Fruit fly (Drosophila melanogaster) whole organism, embryonic: Measurements from ENCODE around the gene CG43295.

Experiments
- Adf1 ChIP-seq: fragments of 200-800 bp; sonication (Bioruptor generic); IDR thresholded peaks from 2 replicates; pipeline ENCODE4 v1.3.6; 2022; ENCODE audit warnings: missing biosample characterization, missing genetic modification characterization
- Aef1 ChIP-seq: fragments of 200-800 bp; sonication (Bioruptor generic); IDR thresholded peaks from 3 replicates; pipeline ENCODE4 v1.3.6; 2022; ENCODE audit warnings: missing biosample characterization, missing genetic modification characterization
- BEAF-32 ChIP-seq: fragments of 200-800 bp; sonication (Bioruptor generic); optimal IDR thresholded peaks from 3 replicates; lab custom pipeline; 2017; ENCODE audit warnings: missing biosample characterization, missing genetic modification characterization, mild to moderate bottlenecking, moderate library complexity, missing genetic modification reagents
- CG10209 ChIP-seq: fragments of 200-800 bp; sonication (Bioruptor generic); optimal IDR thresholded peaks from 3 replicates; lab custom pipeline; 2017; ENCODE audit warnings: missing biosample characterization, mild to moderate bottlenecking, missing genetic modification characterization, missing genetic modification reagents
- CG1233 ChIP-seq: fragments of 200-800 bp; sonication (Bioruptor generic); optimal IDR thresholded peaks from 4 replicates; lab custom pipeline; 2018; ENCODE audit warnings: missing biosample characterization, mild to moderate bottlenecking, missing genetic modification characterization
- CG15269 ChIP-seq: fragments of 200-800 bp; sonication (Bioruptor generic); optimal IDR thresholded peaks from 2 replicates; lab custom pipeline; 2018; ENCODE audit warnings: missing biosample characterization, mild to moderate bottlenecking, missing genetic modification characterization, moderate library complexity
- CG1529 ChIP-seq: fragments of 200-800 bp; sonication (Bioruptor generic); optimal IDR thresholded peaks from 3 replicates; lab custom pipeline; 2018; ENCODE audit warnings: missing biosample characterization, missing genetic modification characterization
- CG1602 ChIP-seq: fragments of 200-800 bp; sonication (Bioruptor generic); optimal IDR thresholded peaks from 3 replicates; lab custom pipeline; 2016; ENCODE audit warnings: missing biosample characterization, missing genetic modification characterization
- CG16815 ChIP-seq: fragments of 200-800 bp; sonication (Bioruptor generic); optimal IDR thresholded peaks from 3 replicates; lab custom pipeline; 2017; ENCODE audit warnings: missing biosample characterization, mild to moderate bottlenecking, missing genetic modification characterization
- CG2889 ChIP-seq: fragments of 200-800 bp; sonication (Bioruptor generic); IDR thresholded peaks from 3 replicates; pipeline ENCODE4 v1.3.6; 2022; ENCODE audit warnings: missing biosample characterization, missing genetic modification characterization
- CG31388 ChIP-seq: fragments of 200-800 bp; sonication (Bioruptor generic); optimal IDR thresholded peaks from 2 replicates; lab custom pipeline; 2016; ENCODE audit warnings: missing biosample characterization, missing genetic modification characterization
- CG32772 ChIP-seq: fragments of 200-800 bp; sonication (Bioruptor generic); IDR thresholded peaks from 2 replicates; pipeline ENCODE4 v1.3.6; 2022; ENCODE audit warnings: missing biosample characterization, missing genetic modification characterization
- CG33213 ChIP-seq: fragments of 200-800 bp; sonication (Bioruptor generic); optimal IDR thresholded peaks from 3 replicates; lab custom pipeline; 2016; ENCODE audit warnings: missing biosample characterization, missing genetic modification characterization
- CG34422 ChIP-seq: fragments of 200-800 bp; sonication (Bioruptor generic); IDR thresholded peaks from 3 replicates; pipeline ENCODE4 v1.3.6; 2022; ENCODE audit warnings: missing biosample characterization, missing genetic modification characterization
- CG4360 ChIP-seq: fragments of 200-800 bp; sonication (Bioruptor generic); IDR thresholded peaks from 2 replicates; pipeline ENCODE4 v1.3.6; 2022; ENCODE audit warnings: missing biosample characterization, missing genetic modification characterization
- CG4730 ChIP-seq: fragments of 200-800 bp; sonication (Bioruptor generic); IDR thresholded peaks from 2 replicates; pipeline ENCODE4 v1.3.6; 2022; ENCODE audit warnings: missing biosample characterization, missing genetic modification characterization
- CG4820 ChIP-seq: fragments of 200-800 bp; sonication (Bioruptor generic); optimal IDR thresholded peaks from 3 replicates; lab custom pipeline; 2016; ENCODE audit warnings: missing biosample characterization, missing genetic modification characterization
- CG5245 ChIP-seq: fragments of 200-800 bp; sonication (Bioruptor generic); optimal IDR thresholded peaks from 3 replicates; lab custom pipeline; 2016; ENCODE audit warnings: missing biosample characterization, missing genetic modification characterization
- CG6683 ChIP-seq: fragments of 200-800 bp; sonication (Bioruptor generic); optimal IDR thresholded peaks from 2 replicates; lab custom pipeline; 2017; ENCODE audit warnings: missing biosample characterization, mild to moderate bottlenecking, missing genetic modification characterization, missing genetic modification reagents
- CG6765 ChIP-seq: fragments of 200-800 bp; sonication (Bioruptor generic); optimal IDR thresholded peaks from 3 replicates; lab custom pipeline; 2017; ENCODE audit warnings: missing biosample characterization, mild to moderate bottlenecking, missing genetic modification characterization
- CG9797 ChIP-seq: fragments of 200-800 bp; sonication (Bioruptor generic); optimal IDR thresholded peaks from 3 replicates; lab custom pipeline; 2018; ENCODE audit warnings: missing biosample characterization, mild to moderate bottlenecking, missing genetic modification characterization
- CG9817 ChIP-seq: fragments of 200-800 bp; sonication (Bioruptor generic); optimal IDR thresholded peaks from 2 replicates; lab custom pipeline; 2018; ENCODE audit warnings: missing biosample characterization, mild to moderate bottlenecking, missing genetic modification characterization, moderate library complexity
- CG9932 ChIP-seq: fragments of 200-800 bp; sonication (Bioruptor generic); IDR thresholded peaks from 2 replicates; pipeline ENCODE4 v1.3.6; 2022; ENCODE audit warnings: missing biosample characterization, missing genetic modification characterization
- D ChIP-seq, 2 experiments: fragments of 200-800 bp in 1 of 2; fragments of >200 bp in 1 of 2; sonication (Bioruptor generic) in 1 of 2; optimal IDR thresholded peaks; 2 replicates in 1 of 2; 3 replicates in 1 of 2; lab custom pipeline; 2017; ENCODE audit warnings: mild to moderate bottlenecking in 1 of 2, missing biosample characterization in 1 of 2, missing genetic modification characterization in 1 of 2, missing genetic modification reagents in 1 of 2
- Doc2 ChIP-seq: fragments of 200-800 bp; sonication (Bioruptor generic); IDR thresholded peaks from 2 replicates; pipeline ENCODE4 v1.3.6; 2022; ENCODE audit warnings: missing biosample characterization, missing genetic modification characterization
- Fer3 ChIP-seq: fragments of 200-800 bp; sonication (Bioruptor generic); optimal IDR thresholded peaks from 2 replicates; lab custom pipeline; 2018; ENCODE audit warnings: missing biosample characterization, mild to moderate bottlenecking, missing genetic modification characterization, moderate library complexity
- HHEX ChIP-seq: fragments of 200-800 bp; sonication (Bioruptor generic); optimal IDR thresholded peaks from 3 replicates; lab custom pipeline; 2017; ENCODE audit warnings: missing biosample characterization, mild to moderate bottlenecking, missing genetic modification characterization, missing genetic modification reagents
- HmgD ChIP-seq: fragments of 200-800 bp; sonication (Bioruptor generic); optimal IDR thresholded peaks from 3 replicates; lab custom pipeline; 2016; ENCODE audit warnings: missing biosample characterization, missing genetic modification characterization
- Jarid2 ChIP-seq: fragments of 200-800 bp; sonication (Bioruptor generic); optimal IDR thresholded peaks from 3 replicates; lab custom pipeline; 2017; ENCODE audit warnings: mild to moderate bottlenecking, missing biosample characterization, missing genetic modification reagents, missing genetic modification characterization
- Spps ChIP-seq: fragments of 200-800 bp; sonication (Bioruptor generic); optimal IDR thresholded peaks from 2 replicates; lab custom pipeline; 2018; ENCODE audit warnings: missing biosample characterization, mild to moderate bottlenecking, missing genetic modification characterization
- amos ChIP-seq: fragments of 200-800 bp; sonication (Bioruptor generic); IDR thresholded peaks from 2 replicates; pipeline ENCODE4 v1.3.6; 2022; ENCODE audit warnings: missing biosample characterization, missing genetic modification characterization; ENCODE audit not compliant: partially characterized antibody
- ato ChIP-seq: fragments of 200-800 bp; sonication (Bioruptor generic); IDR thresholded peaks from 2 replicates; pipeline ENCODE4 v1.3.6; 2022; ENCODE audit warnings: missing biosample characterization, missing genetic modification characterization; ENCODE audit not compliant: partially characterized antibody
- bcd ChIP-seq: fragments of 200-800 bp; sonication (Bioruptor generic); optimal IDR thresholded peaks from 2 replicates; lab custom pipeline; 2017; ENCODE audit warnings: missing biosample characterization, mild to moderate bottlenecking, missing genetic modification characterization
- da ChIP-seq: fragments of 200-800 bp; sonication (Bioruptor generic); optimal IDR thresholded peaks from 2 replicates; lab custom pipeline; 2016; ENCODE audit warnings: missing biosample characterization, missing genetic modification characterization
- dpn ChIP-seq, 2 experiments: fragments of 200-800 bp; sonication (Bioruptor generic); optimal IDR thresholded peaks; 3 replicates each; lab custom pipeline; 2016; ENCODE audit warnings: missing biosample characterization in 2 of 2, missing genetic modification characterization in 2 of 2
- ems ChIP-seq: fragments of 200-800 bp; sonication (Bioruptor generic); optimal IDR thresholded peaks from 3 replicates; lab custom pipeline; 2016; ENCODE audit warnings: missing biosample characterization, missing genetic modification characterization
- gce ChIP-seq: fragments of 200-800 bp; sonication (Bioruptor generic); IDR thresholded peaks from 3 replicates; pipeline ENCODE4 v1.3.6; 2022; ENCODE audit warnings: missing biosample characterization, missing genetic modification characterization
- hbn ChIP-seq: fragments of 200-800 bp; sonication (Bioruptor generic); IDR thresholded peaks from 2 replicates; pipeline ENCODE4 v1.3.6; 2022; ENCODE audit warnings: missing biosample characterization, missing genetic modification characterization; ENCODE audit not compliant: partially characterized antibody
- kay ChIP-seq: fragments of 200-800 bp; sonication (Bioruptor generic); optimal IDR thresholded peaks from 2 replicates; lab custom pipeline; 2016; ENCODE audit warnings: missing biosample characterization, missing genetic modification characterization
- lab ChIP-seq: fragments of 200-800 bp; sonication (Bioruptor generic); optimal IDR thresholded peaks from 3 replicates; lab custom pipeline; 2017; ENCODE audit warnings: missing biosample characterization, missing genetic modification characterization, mild to moderate bottlenecking, moderate library complexity, missing genetic modification reagents
- nmo ChIP-seq: fragments of 200-800 bp; sonication (Bioruptor generic); optimal IDR thresholded peaks from 2 replicates; lab custom pipeline; 2018; ENCODE audit warnings: missing biosample characterization, mild to moderate bottlenecking, missing genetic modification characterization, moderate library complexity
- row ChIP-seq: fragments of 200-800 bp; sonication (Bioruptor generic); IDR thresholded peaks from 3 replicates; pipeline ENCODE4 v1.3.6; 2022; ENCODE audit warnings: missing biosample characterization, missing genetic modification characterization
- scrt ChIP-seq: fragments of 200-800 bp; sonication (Bioruptor generic); optimal IDR thresholded peaks from 2 replicates; lab custom pipeline; 2018; ENCODE audit warnings: missing biosample characterization, mild to moderate bottlenecking, missing genetic modification characterization, moderate library complexity
- shn ChIP-seq: fragments of 200-800 bp; sonication (Bioruptor generic); optimal IDR thresholded peaks from 3 replicates; lab custom pipeline; 2016; ENCODE audit warnings: missing biosample characterization, missing genetic modification characterization
- sob ChIP-seq: fragments of 200-800 bp; sonication (Bioruptor generic); IDR thresholded peaks from 2 replicates; pipeline ENCODE4 v1.3.6; 2022; ENCODE audit warnings: missing biosample characterization, missing genetic modification characterization
- stc ChIP-seq: fragments of 200-800 bp; sonication (Bioruptor generic); IDR thresholded peaks from 2 replicates; pipeline ENCODE4 v1.3.6; 2022; ENCODE audit warnings: missing biosample characterization, missing genetic modification characterization
- sug ChIP-seq: fragments of 200-800 bp; optimal IDR thresholded peaks from 2 replicates; lab custom pipeline; 2019; ENCODE audit warnings: missing biosample characterization, mild to moderate bottlenecking, missing genetic modification characterization, moderate library complexity
- wdn ChIP-seq: fragments of 200-800 bp; sonication (Bioruptor generic); IDR thresholded peaks from 2 replicates; pipeline ENCODE4 v1.3.6; 2022; ENCODE audit warnings: missing biosample characterization, missing genetic modification characterization
- wor ChIP-seq: fragments of 200-800 bp; sonication (Bioruptor generic); IDR thresholded peaks from 2 replicates; pipeline ENCODE4 v1.3.6; 2022; ENCODE audit warnings: missing biosample characterization, missing genetic modification characterization

Gene CG43295

DNA sequence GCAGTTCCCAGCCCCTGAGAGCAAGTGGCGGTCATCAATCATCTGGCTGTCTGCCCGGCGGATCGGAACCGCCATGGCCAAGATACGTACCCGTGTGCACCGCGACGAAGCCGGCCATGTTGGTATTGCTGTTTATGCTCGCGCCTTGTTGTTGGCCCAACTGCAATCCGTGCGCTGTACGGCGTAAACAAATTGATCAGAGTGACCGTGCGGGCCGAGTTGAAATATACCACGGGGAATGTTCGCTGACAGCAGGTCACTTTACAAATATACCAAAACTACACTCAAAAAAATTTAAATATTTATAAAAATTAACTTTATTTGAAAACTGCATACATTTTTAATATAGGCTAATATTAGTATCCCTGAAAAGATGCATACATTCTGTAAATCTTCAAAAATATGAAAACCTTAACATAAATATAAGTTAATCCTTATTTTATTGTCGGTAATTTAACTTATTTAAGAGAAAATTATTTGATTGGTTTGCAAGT is 18.3 kb upstream of the CG43295 start, which contains the start of gene Tasp1 (continued):
- peak; percentile 47; the same call in 1 of the 2 replicates for TF ChIP-seq CG4360
- no peak for TF ChIP-seq D (optimal IDR thresholded peaks at IDR 0.05; lab: Kevin White, UChicago)
- TF ChIP-seq D (GFP tag; optimal IDR thresholded peaks at IDR 0.05; lab: Kevin White, UChicago), result no peak
- TF ChIP-seq shn (GFP tag; lab: Kevin White, UChicago), result no peak
- peak; percentile 41 for TF ChIP-seq CG9817 (tag; lab: Kevin White, UChicago)
- TF ChIP-seq Adf1, result peak; percentile 50; the same call in 1 of the 2 replicates
- peak; percentile 36 for TF ChIP-seq CG4820 (GFP tag; lab: Kevin White, UChicago)
- TF ChIP-seq CG32772 (GFP tag; lab: Robert Waterston, UW), result peak; percentile 63
- TF ChIP-seq CG33213, result no peak
- TF ChIP-seq dpn (GFP tag; optimal IDR thresholded peaks at IDR 0.05; lab: Kevin White, UChicago), result peak in 1 of 2 experiments; percentile 55
- peak; percentile 8; the same call in 1 of the 2 replicates for TF ChIP-seq ato
- peak; percentile 28; the same call in 1 of the 2 replicates for TF ChIP-seq amos (GFP tag; lab: Robert Waterston, UW)
- TF ChIP-seq nmo, result peak; percentile 81
- TF ChIP-seq stc (GFP tag; lab: Robert Waterston, UW), result peak; percentile 67
- TF ChIP-seq CG9932, result peak; percentile 76; the same call in 1 of the 2 replicates
- peak; percentile 34 for TF ChIP-seq Jarid2 (GFP tag; lab: Kevin White, UChicago)
- TF ChIP-seq scrt (GFP tag; lab: Kevin White, UChicago), result no peak
- TF ChIP-seq CG4730 (GFP tag; lab: Robert Waterston, UW), result peak; percentile 61; the same call in 1 of the 2 replicates
- TF ChIP-seq kay (GFP tag; lab: Kevin White, UChicago), result peak; percentile 2
- TF ChIP-seq wor (GFP tag; lab: Robert Waterston, UW), result peak; percentile 10; the same call in 1 of the 2 replicates
- peak; percentile 12 for TF ChIP-seq CG5245 (GFP tag; lab: Kevin White, UChicago)
- TF ChIP-seq bcd (GFP tag; lab: Kevin White, UChicago), result peak; percentile 54
- TF ChIP-seq lab (GFP tag; lab: Kevin White, UChicago), result peak; percentile 76
- no peak for TF ChIP-seq CG1529
- peak; percentile 82 for TF ChIP-seq CG9797 (GFP tag; lab: Kevin White, UChicago)
- TF ChIP-seq Spps (tag; lab: Kevin White, UChicago), result peak; percentile 16
- TF ChIP-seq CG16815, result peak; percentile 5
- peak; percentile 85 for TF ChIP-seq row
- TF ChIP-seq wdn (GFP tag; lab: Robert Waterston, UW), result 0 out of 2 replicates have a peak, but pooled peaks have one; percentile 9
- peak; percentile 62; the same call in 1 of the 3 replicates for TF ChIP-seq CG2889 (GFP tag; lab: Robert Waterston, UW)
- peak; percentile 21 for TF ChIP-seq BEAF-32
- TF ChIP-seq CG6683 (GFP tag; lab: Kevin White, UChicago), result peak; percentile 31
- no peak for TF ChIP-seq Fer3 (tag; lab: Kevin White, UChicago)
- peak; percentile 48 for TF ChIP-seq CG1233
- TF ChIP-seq CG34422, result peak; percentile 87; the same call in 2 of the 3 replicates
- TF ChIP-seq HHEX (GFP tag; lab: Kevin White, UChicago), result peak; percentile 5
- TF ChIP-seq CG1602 (GFP tag; lab: Kevin White, UChicago), result peak; percentile 55
- no peak for TF ChIP-seq CG6765 (GFP tag; lab: Kevin White, UChicago)
- TF ChIP-seq Aef1 (GFP tag; lab: Robert Waterston, UW), result peak; percentile 60
- TF ChIP-seq hbn (GFP tag; lab: Robert Waterston, UW), result peak; percentile 23; the same call in 1 of the 2 replicates
- TF ChIP-seq CG15269 (tag; lab: Kevin White, UChicago), result no peak
- TF ChIP-seq sob (GFP tag; lab: Robert Waterston, UW), result peak; percentile 75
- peak; percentile 1 for TF ChIP-seq ems (GFP tag; lab: Kevin White, UChicago)
- peak; percentile 7 for TF ChIP-seq CG31388
- TF ChIP-seq Doc2, result no peak
- peak; percentile 34 for TF ChIP-seq CG10209 (GFP tag; lab: Kevin White, UChicago)
- TF ChIP-seq da (GFP tag; lab: Kevin White, UChicago), result no peak
- no peak for TF ChIP-seq HmgD (GFP tag; lab: Kevin White, UChicago)
- peak; percentile 50; the same call in 1 of the 3 replicates for TF ChIP-seq gce (GFP tag; lab: Robert Waterston, UW)
- TF ChIP-seq sug (tag; lab: Kevin White, UChicago), result peak; percentile 47
